Fruit fly (Drosophila melanogaster) whole organism, embryonic: ENCODE results near the gene CG9328.

ENCODE experiments used
- Adf1 ChIP-seq: fragments of 200-800 bp; sonication (Bioruptor generic); IDR thresholded peaks from 2 replicates; pipeline ENCODE4 v1.3.6; 2022; ENCODE audit warnings: missing biosample characterization, missing genetic modification characterization
- Atf6 ChIP-seq: fragments of 200-800 bp; sonication (Bioruptor generic); IDR thresholded peaks from 2 replicates; pipeline ENCODE4 v1.3.6; 2022; ENCODE audit warnings: missing biosample characterization, missing genetic modification characterization
- B-H2 ChIP-seq: fragments of 200-800 bp; sonication (Bioruptor generic); optimal IDR thresholded peaks from 2 replicates; lab custom pipeline; 2018; ENCODE audit warnings: missing biosample characterization, mild to moderate bottlenecking, missing genetic modification characterization
- CG10565 ChIP-seq: fragments of 200-800 bp; sonication (Bioruptor generic); optimal IDR thresholded peaks from 3 replicates; lab custom pipeline; 2016; ENCODE audit warnings: missing biosample characterization, mild to moderate bottlenecking, missing genetic modification characterization
- CG10959 ChIP-seq: fragments of 200-800 bp; sonication (Bioruptor generic); IDR thresholded peaks from 2 replicates; pipeline ENCODE4 v1.3.6; 2022; ENCODE audit warnings: missing biosample characterization, missing genetic modification characterization
- CG12104 ChIP-seq: fragments of 200-800 bp; sonication (Bioruptor generic); optimal IDR thresholded peaks from 3 replicates; lab custom pipeline; 2016; ENCODE audit warnings: missing biosample characterization, missing genetic modification characterization
- CG13123 ChIP-seq: fragments of 200-800 bp; sonication (Bioruptor generic); optimal IDR thresholded peaks from 2 replicates; lab custom pipeline; 2016; ENCODE audit warnings: missing biosample characterization, missing genetic modification characterization
- CG13296 ChIP-seq: fragments of 200-800 bp; sonication (Bioruptor generic); optimal IDR thresholded peaks from 3 replicates; lab custom pipeline; 2018; ENCODE audit warnings: missing biosample characterization, mild to moderate bottlenecking, missing genetic modification characterization
- CG13624 ChIP-seq: fragments of 200-800 bp; sonication (Bioruptor generic); optimal IDR thresholded peaks from 2 replicates; lab custom pipeline; 2016; ENCODE audit warnings: missing biosample characterization, missing genetic modification characterization
- CG13894 ChIP-seq: fragments of 200-800 bp; sonication (Bioruptor generic); optimal IDR thresholded peaks from 3 replicates; lab custom pipeline; 2018; ENCODE audit warnings: missing biosample characterization, mild to moderate bottlenecking, missing genetic modification characterization, moderate library complexity
- CG16815 ChIP-seq: fragments of 200-800 bp; sonication (Bioruptor generic); optimal IDR thresholded peaks from 3 replicates; lab custom pipeline; 2017; ENCODE audit warnings: missing biosample characterization, mild to moderate bottlenecking, missing genetic modification characterization
- CG17359 ChIP-seq: fragments of 200-800 bp; sonication (Bioruptor generic); optimal IDR thresholded peaks from 3 replicates; lab custom pipeline; 2018; ENCODE audit warnings: missing biosample characterization, mild to moderate bottlenecking, missing genetic modification characterization, moderate library complexity
- CG17829 ChIP-seq: fragments of 200-800 bp; optimal IDR thresholded peaks from 2 replicates; lab custom pipeline; 2019; ENCODE audit warnings: missing biosample characterization, mild to moderate bottlenecking, missing genetic modification characterization, moderate library complexity
- CG1792 ChIP-seq: fragments of 200-800 bp; sonication (Bioruptor generic); optimal IDR thresholded peaks from 2 replicates; lab custom pipeline; 2016; ENCODE audit warnings: missing biosample characterization, missing genetic modification characterization
- CG18476 ChIP-seq: fragments of 200-800 bp; sonication (Bioruptor generic); optimal IDR thresholded peaks from 2 replicates; lab custom pipeline; 2016; ENCODE audit warnings: missing biosample characterization, mild to moderate bottlenecking, missing genetic modification characterization
- CG18599 ChIP-seq: fragments of 200-800 bp; sonication (Bioruptor generic); optimal IDR thresholded peaks from 3 replicates; lab custom pipeline; 2017; ENCODE audit warnings: missing biosample characterization, missing genetic modification characterization, mild to moderate bottlenecking, moderate library complexity, missing genetic modification reagents
- CG2889 ChIP-seq: fragments of 200-800 bp; sonication (Bioruptor generic); IDR thresholded peaks from 3 replicates; pipeline ENCODE4 v1.3.6; 2022; ENCODE audit warnings: missing biosample characterization, missing genetic modification characterization
- CG32767 ChIP-seq: fragments of 200-800 bp; sonication (Bioruptor generic); IDR thresholded peaks from 2 replicates; pipeline ENCODE4 v1.3.6; 2022; ENCODE audit warnings: missing biosample characterization, missing genetic modification characterization
- CG8765 ChIP-seq: fragments of 200-800 bp; sonication (Bioruptor generic); IDR thresholded peaks from 2 replicates; pipeline ENCODE4 v1.3.6; 2022; ENCODE audit warnings: missing biosample characterization, missing genetic modification characterization
- Camta ChIP-seq: fragments of 200-800 bp; sonication (Bioruptor generic); optimal IDR thresholded peaks from 2 replicates; lab custom pipeline; 2016; ENCODE audit warnings: missing biosample characterization, missing genetic modification characterization
- ERR ChIP-seq: fragments of 200-800 bp; sonication (Bioruptor generic); optimal IDR thresholded peaks from 2 replicates; lab custom pipeline; 2016; ENCODE audit warnings: missing biosample characterization, missing genetic modification characterization
- Hand ChIP-seq: fragments of 200-800 bp; sonication (Bioruptor generic); optimal IDR thresholded peaks from 2 replicates; lab custom pipeline; 2017; ENCODE audit warnings: mild to moderate bottlenecking, missing biosample characterization, missing genetic modification reagents, missing genetic modification characterization
- Jarid2 ChIP-seq: fragments of 200-800 bp; sonication (Bioruptor generic); optimal IDR thresholded peaks from 3 replicates; lab custom pipeline; 2017; ENCODE audit warnings: mild to moderate bottlenecking, missing biosample characterization, missing genetic modification reagents, missing genetic modification characterization
- Lhr ChIP-seq: fragments of 200-800 bp; sonication (Bioruptor generic); optimal IDR thresholded peaks from 3 replicates; lab custom pipeline; 2017; ENCODE audit warnings: mild to moderate bottlenecking, missing biosample characterization, missing genetic modification reagents, missing genetic modification characterization
- Lpt ChIP-seq: fragments of >200 bp; optimal IDR thresholded peaks from 2 replicates; lab custom pipeline; 2018; ENCODE audit warnings: missing biosample characterization, missing genetic modification characterization
- Med ChIP-seq: fragments of 200-800 bp; sonication (Bioruptor generic); peaks from one replicate; lab custom pipeline; 2016; ENCODE audit warnings: missing biosample characterization, missing genetic modification characterization, mild to moderate bottlenecking, inconsistent platforms, moderate library complexity
- ab ChIP-seq: fragments of 200-800 bp; sonication (Bioruptor generic); optimal IDR thresholded peaks from 2 replicates; lab custom pipeline; 2016; ENCODE audit warnings: missing biosample characterization, missing genetic modification characterization
- caup ChIP-seq: fragments of 200-800 bp; sonication (Bioruptor generic); optimal IDR thresholded peaks from 3 replicates; lab custom pipeline; 2017; ENCODE audit warnings: missing biosample characterization, mild to moderate bottlenecking, missing genetic modification characterization, moderate library complexity; ENCODE audit not compliant: severe bottlenecking
- chinmo ChIP-seq: fragments of 200-800 bp; sonication (Bioruptor generic); IDR thresholded peaks from 4 replicates; pipeline ENCODE4 v1.3.6; 2022; ENCODE audit warnings: missing biosample characterization, missing genetic modification characterization; ENCODE audit not compliant: partially characterized antibody
- chm ChIP-seq: fragments of 200-800 bp; sonication (Bioruptor generic); IDR thresholded peaks from 2 replicates; pipeline ENCODE4 v1.3.6; 2022; ENCODE audit warnings: missing biosample characterization, missing genetic modification characterization
- eve ChIP-seq, 2 experiments: fragments of >200 bp; optimal IDR thresholded peaks; 2 replicates each; lab custom pipeline; 2017; ENCODE audit warnings: missing biosample characterization in 2 of 2, missing genetic modification characterization in 2 of 2
- her ChIP-seq: fragments of 200-800 bp; sonication (Bioruptor generic); optimal IDR thresholded peaks from 2 replicates; lab custom pipeline; 2016; ENCODE audit warnings: missing biosample characterization, missing genetic modification characterization
- ken ChIP-seq: fragments of 200-800 bp; sonication (Bioruptor generic); IDR thresholded peaks from 3 replicates; pipeline ENCODE4 v1.3.6; 2022; ENCODE audit warnings: missing biosample characterization, missing genetic modification characterization
- lola ChIP-seq, 3 experiments: fragments of >200 bp in 2 of 3; fragments of 200-800 bp in 1 of 3; sonication (Bioruptor generic) in 1 of 3; optimal IDR thresholded peaks; 2 replicates each; lab custom pipeline; 2017 to 2019; ENCODE audit warnings: missing biosample characterization in 3 of 3, missing genetic modification characterization in 3 of 3, mild to moderate bottlenecking in 1 of 3, moderate library complexity in 1 of 3
- nom ChIP-seq: fragments of 200-800 bp; sonication (Bioruptor generic); optimal IDR thresholded peaks from 2 replicates; lab custom pipeline; 2017; ENCODE audit warnings: missing biosample characterization, missing genetic modification characterization, mild to moderate bottlenecking, moderate library complexity, missing genetic modification reagents
- pan ChIP-seq, 4 experiments: fragments of >200 bp in 3 of 4; fragments of 200-800 bp in 1 of 4; sonication (Bioruptor generic) in 1 of 4; optimal IDR thresholded peaks in 3 of 4; IDR thresholded peaks in 1 of 4; 2 replicates each; pipeline versions ENCODE4 v1.3.6 to Lab custom; 2017 to 2022; ENCODE audit warnings: missing biosample characterization in 2 of 4, missing genetic modification characterization in 2 of 4, mixed read lengths in 1 of 4
- pita ChIP-seq: fragments of 200-800 bp; sonication (Bioruptor generic); optimal IDR thresholded peaks from 2 replicates; lab custom pipeline; 2017; ENCODE audit warnings: missing biosample characterization, mild to moderate bottlenecking, missing genetic modification characterization
- pum ChIP-seq: fragments of 200-800 bp; sonication (Bioruptor generic); optimal IDR thresholded peaks from 2 replicates; lab custom pipeline; 2016; ENCODE audit warnings: missing biosample characterization, missing genetic modification characterization
- rib ChIP-seq: fragments of 200-800 bp; sonication (Bioruptor generic); IDR thresholded peaks from 2 replicates; pipeline ENCODE4 v1.3.6; 2022; ENCODE audit warnings: missing biosample characterization, missing genetic modification characterization
- schlank ChIP-seq: fragments of 200-800 bp; sonication (Bioruptor generic); optimal IDR thresholded peaks from 2 replicates; lab custom pipeline; 2018; ENCODE audit warnings: missing biosample characterization, mild to moderate bottlenecking, missing genetic modification characterization
- scrt ChIP-seq: fragments of 200-800 bp; sonication (Bioruptor generic); optimal IDR thresholded peaks from 2 replicates; lab custom pipeline; 2018; ENCODE audit warnings: missing biosample characterization, mild to moderate bottlenecking, missing genetic modification characterization, moderate library complexity
- sd ChIP-seq: fragments of 200-800 bp; sonication (Bioruptor generic); optimal IDR thresholded peaks from 3 replicates; lab custom pipeline; 2018; ENCODE audit warnings: missing biosample characterization, mild to moderate bottlenecking, missing genetic modification characterization, moderate library complexity
- sens ChIP-seq: fragments of 200-800 bp; sonication (Bioruptor generic); peaks from one replicate; lab custom pipeline; 2016; ENCODE audit warnings: missing biosample characterization, missing genetic modification characterization
- sima ChIP-seq: fragments of 200-800 bp; sonication (Bioruptor generic); optimal IDR thresholded peaks from 2 replicates; lab custom pipeline; 2016; ENCODE audit warnings: missing biosample characterization, missing genetic modification characterization
- sob ChIP-seq: fragments of 200-800 bp; sonication (Bioruptor generic); IDR thresholded peaks from 2 replicates; pipeline ENCODE4 v1.3.6; 2022; ENCODE audit warnings: missing biosample characterization, missing genetic modification characterization
- stc ChIP-seq: fragments of 200-800 bp; sonication (Bioruptor generic); IDR thresholded peaks from 2 replicates; pipeline ENCODE4 v1.3.6; 2022; ENCODE audit warnings: missing biosample characterization, missing genetic modification characterization
- tna ChIP-seq: fragments of 200-800 bp; sonication (Bioruptor generic); IDR thresholded peaks from 2 replicates; pipeline ENCODE4 v1.3.6; 2022; ENCODE audit warnings: missing biosample characterization, missing genetic modification characterization; ENCODE audit not compliant: partially characterized antibody
- zen2 ChIP-seq: fragments of 200-800 bp; sonication (Bioruptor generic); IDR thresholded peaks from 3 replicates; pipeline ENCODE4 v1.3.6; 2022; ENCODE audit warnings: missing biosample characterization, missing genetic modification characterization; ENCODE audit not compliant: partially characterized antibody

The CG9328 gene

dm6 chr2L:20796758-20797514 lies 579 bp upstream of the CG9328 start, which contains the start of gene vari (continued):
- TF ChIP-seq Camta (GFP tag; lab: Kevin White, UChicago) = no peak
- 0 out of 3 replicates have a peak, but pooled peaks have one; percentile 26 for TF ChIP-seq ken (GFP tag; lab: Robert Waterston, UW)
- TF ChIP-seq CG32767 (GFP tag; lab: Robert Waterston, UW) = 0 out of 2 replicates have a peak, but pooled peaks have one; percentile 17
- TF ChIP-seq lola (GFP tag; optimal IDR thresholded peaks at IDR 0.05; lab: Kevin White, UChicago) = peak in 1 of 3 experiments; percentile 36
- peak; percentile 13; the same call in 1 of the 2 replicates for TF ChIP-seq stc (GFP tag; lab: Robert Waterston, UW)
- TF ChIP-seq CG1792 (GFP tag; lab: Kevin White, UChicago) = no peak
- TF ChIP-seq pita (GFP tag; lab: Kevin White, UChicago) = peak; percentile 63
- TF ChIP-seq eve (GFP tag; optimal IDR thresholded peaks at IDR 0.05; lab: Kevin White, UChicago) = peak in 1 of 2 experiments; percentile 59
- TF ChIP-seq CG17359 (tag; lab: Kevin White, UChicago) = peak; percentile 1
- TF ChIP-seq Atf6 (GFP tag; lab: Robert Waterston, UW) = 0 out of 2 replicates have a peak, but pooled peaks have one; percentile 17
- TF ChIP-seq Med (GFP tag; lab: Kevin White, UChicago) = peak; percentile 82
- peak; percentile 61 for TF ChIP-seq CG13894 (tag; lab: Kevin White, UChicago)
- peak; percentile 3 for TF ChIP-seq CG12104 (GFP tag; lab: Kevin White, UChicago)
- TF ChIP-seq CG13624 = peak; percentile 14
- no peak for TF ChIP-seq pan (optimal IDR thresholded peaks at IDR 0.05; lab: Kevin White, UChicago)
- TF ChIP-seq pan (GFP tag; optimal IDR thresholded peaks at IDR 0.05 in 1 of 2, IDR thresholded peaks at IDR 0.05 in 1 of 2) = peak in 1 of 2 experiments; percentile 18
- TF ChIP-seq sob = peak; percentile 11; the same call in 1 of the 2 replicates
- TF ChIP-seq tna (GFP tag; lab: Robert Waterston, UW) = 0 out of 2 replicates have a peak, but pooled peaks have one; percentile 26
- peak; percentile 58 for TF ChIP-seq scrt (GFP tag; lab: Kevin White, UChicago)
- TF ChIP-seq B-H2 (GFP tag; lab: Kevin White, UChicago) = peak; percentile 55
- TF ChIP-seq CG13296 (GFP tag; lab: Kevin White, UChicago) = peak; percentile 26
- TF ChIP-seq CG13123 = no peak
- no peak for TF ChIP-seq CG10565
- peak; percentile 19 for TF ChIP-seq CG18476 (GFP tag; lab: Kevin White, UChicago)
- TF ChIP-seq sima (GFP tag; lab: Kevin White, UChicago) = no peak
- TF ChIP-seq CG2889 (GFP tag; lab: Robert Waterston, UW) = no peak
- TF ChIP-seq Lhr = peak; percentile 73
- TF ChIP-seq pum = no peak
- peak; percentile 65; the same call in 1 of the 2 replicates for TF ChIP-seq chm (GFP tag; lab: Robert Waterston, UW)
- peak; percentile 19 for TF ChIP-seq caup (GFP tag; lab: Kevin White, UChicago)
- peak; percentile 87; the same call in 3 of the 4 replicates for TF ChIP-seq chinmo (GFP tag; lab: Robert Waterston, UW)
- peak; percentile 7 for TF ChIP-seq CG18599 (GFP tag; lab: Kevin White, UChicago)
- no peak for TF ChIP-seq sens (GFP tag; lab: Kevin White, UChicago)
- TF ChIP-seq Jarid2 = peak; percentile 84
- TF ChIP-seq her (GFP tag; lab: Kevin White, UChicago) = peak; percentile 42
- TF ChIP-seq ERR (GFP tag; lab: Kevin White, UChicago) = no peak

- TF ChIP-seq zen2 (GFP tag; lab: Robert Waterston, UW) = no peak
- TF ChIP-seq CG10959 (GFP tag; lab: Robert Waterston, UW) = no peak
- TF ChIP-seq Hand (GFP tag; lab: Kevin White, UChicago) = no peak
- TF ChIP-seq nom (GFP tag; lab: Kevin White, UChicago) = peak; percentile 62
- no peak for TF ChIP-seq ab (GFP tag; lab: Kevin White, UChicago)
- peak; percentile 53 for TF ChIP-seq sd (tag; lab: Kevin White, UChicago)
- TF ChIP-seq Lpt (GFP tag; lab: Kevin White, UChicago) = no peak
- peak; percentile 53 for TF ChIP-seq Med (GFP tag; lab: Kevin White, UChicago)
- TF ChIP-seq eve (GFP tag; optimal IDR thresholded peaks at IDR 0.05; lab: Kevin White, UChicago) = no peak
- no peak for TF ChIP-seq CG16815
- no peak for TF ChIP-seq CG17829
- 0 out of 2 replicates have a peak, but pooled peaks have one; percentile 11 for TF ChIP-seq rib (GFP tag; lab: Robert Waterston, UW)
- TF ChIP-seq CG8765 (GFP tag; lab: Robert Waterston, UW) = no peak
- TF ChIP-seq Adf1 = no peak
- no peak for TF ChIP-seq schlank (tag; lab: Kevin White, UChicago)
Observed at dm6 chr2L:20798351-20798777, 849 bp downstream of the CG9328 start.
